Fruit fly (Drosophila melanogaster) whole organism, embryonic: ENCODE measurements around the gene CG4957.

ENCODE experiments used
- CG10431 ChIP-seq: fragments of 200-800 bp; sonication (Bioruptor generic); optimal IDR thresholded peaks from 3 replicates; lab custom pipeline; 2018; ENCODE audit warnings: missing biosample characterization, mild to moderate bottlenecking, missing genetic modification characterization
- CG11247 ChIP-seq: fragments of 200-800 bp; sonication (Bioruptor generic); IDR thresholded peaks from 2 replicates; pipeline ENCODE4 v1.3.6; 2022; ENCODE audit warnings: missing biosample characterization, missing genetic modification characterization
- CG12104 ChIP-seq: fragments of 200-800 bp; sonication (Bioruptor generic); optimal IDR thresholded peaks from 3 replicates; lab custom pipeline; 2016; ENCODE audit warnings: missing biosample characterization, missing genetic modification characterization
- CG13424 ChIP-seq: fragments of 200-800 bp; sonication (Bioruptor generic); optimal IDR thresholded peaks from 2 replicates; lab custom pipeline; 2019; ENCODE audit warnings: missing biosample characterization, mild to moderate bottlenecking, missing genetic modification characterization, moderate library complexity
- CG13624 ChIP-seq: fragments of 200-800 bp; sonication (Bioruptor generic); optimal IDR thresholded peaks from 2 replicates; lab custom pipeline; 2016; ENCODE audit warnings: missing biosample characterization, missing genetic modification characterization
- CG14860 ChIP-seq: fragments of 200-800 bp; sonication (Bioruptor generic); IDR thresholded peaks from 3 replicates; pipeline ENCODE4 v1.3.6; 2022; ENCODE audit warnings: missing biosample characterization, missing genetic modification characterization; ENCODE audit not compliant: partially characterized antibody
- CG17186 ChIP-seq: fragments of 200-800 bp; sonication (Bioruptor generic); optimal IDR thresholded peaks from 3 replicates; lab custom pipeline; 2017; ENCODE audit warnings: missing biosample characterization, missing genetic modification reagents, missing genetic modification characterization
- CG17568 ChIP-seq: fragments of 200-800 bp; sonication (Bioruptor generic); optimal IDR thresholded peaks from 2 replicates; lab custom pipeline; 2018; ENCODE audit warnings: missing biosample characterization, mild to moderate bottlenecking, missing genetic modification characterization, moderate library complexity
- CG17802 ChIP-seq: fragments of 200-800 bp; sonication (Bioruptor generic); optimal IDR thresholded peaks from 2 replicates; lab custom pipeline; 2018; ENCODE audit warnings: missing biosample characterization, mild to moderate bottlenecking, missing genetic modification characterization, moderate library complexity
- CG1832 ChIP-seq: fragments of 200-800 bp; sonication (Bioruptor generic); optimal IDR thresholded peaks from 2 replicates; lab custom pipeline; 2017; ENCODE audit warnings: missing biosample characterization, mild to moderate bottlenecking, missing genetic modification characterization, inconsistent platforms
- CG42726 ChIP-seq: fragments of 200-800 bp; sonication (Bioruptor generic); IDR thresholded peaks from 2 replicates; pipeline ENCODE4 v1.3.6; 2022; ENCODE audit warnings: missing biosample characterization, missing genetic modification characterization; ENCODE audit not compliant: partially characterized antibody
- CG6254 ChIP-seq: fragments of 200-800 bp; sonication (Bioruptor generic); optimal IDR thresholded peaks from 3 replicates; lab custom pipeline; 2017; ENCODE audit warnings: mild to moderate bottlenecking, missing biosample characterization, missing genetic modification reagents, missing genetic modification characterization
- CG6791 ChIP-seq: fragments of 200-800 bp; sonication (Bioruptor generic); IDR thresholded peaks from 3 replicates; pipeline ENCODE4 v1.3.6; 2022; ENCODE audit warnings: missing biosample characterization, missing genetic modification characterization; ENCODE audit not compliant: partially characterized antibody
- CG6813 ChIP-seq: fragments of 200-800 bp; sonication (Bioruptor generic); optimal IDR thresholded peaks from 2 replicates; lab custom pipeline; 2017; ENCODE audit warnings: missing biosample characterization, missing genetic modification characterization, mild to moderate bottlenecking, moderate library complexity, missing genetic modification reagents
- CG6854 ChIP-seq: fragments of 200-800 bp; sonication (Bioruptor generic); optimal IDR thresholded peaks from 3 replicates; lab custom pipeline; 2017; ENCODE audit warnings: missing biosample characterization, mild to moderate bottlenecking, missing genetic modification characterization
- CG7745 ChIP-seq: fragments of 200-800 bp; sonication (Bioruptor generic); optimal IDR thresholded peaks from 2 replicates; lab custom pipeline; 2018; ENCODE audit warnings: missing biosample characterization, mild to moderate bottlenecking, missing genetic modification characterization, moderate library complexity
- CG7987 ChIP-seq: fragments of 200-800 bp; sonication (Bioruptor generic); optimal IDR thresholded peaks from 2 replicates; lab custom pipeline; 2018; ENCODE audit warnings: missing biosample characterization, mild to moderate bottlenecking, missing genetic modification characterization, moderate library complexity
- CrebB ChIP-seq: fragments of 200-800 bp; sonication (Bioruptor generic); optimal IDR thresholded peaks from 3 replicates; lab custom pipeline; 2018; ENCODE audit warnings: missing biosample characterization, mild to moderate bottlenecking, missing genetic modification characterization
- D19A ChIP-seq: fragments of 200-800 bp; optimal IDR thresholded peaks from 3 replicates; lab custom pipeline; 2019; ENCODE audit warnings: missing biosample characterization, mild to moderate bottlenecking, missing genetic modification characterization, moderate library complexity
- Dbx ChIP-seq: fragments of 200-800 bp; sonication (Bioruptor generic); IDR thresholded peaks from 3 replicates; pipeline ENCODE4 v1.3.6; 2022; ENCODE audit warnings: missing biosample characterization, missing genetic modification characterization
- Dip2 ChIP-seq: fragments of 200-800 bp; sonication (Bioruptor generic); IDR thresholded peaks from 2 replicates; pipeline ENCODE4 v1.3.6; 2022; ENCODE audit warnings: missing biosample characterization, missing genetic modification characterization
- Hmr ChIP-seq: fragments of 200-800 bp; sonication (Bioruptor generic); optimal IDR thresholded peaks from 3 replicates; lab custom pipeline; 2017; ENCODE audit warnings: mild to moderate bottlenecking, missing biosample characterization, missing genetic modification reagents, missing genetic modification characterization
- Hr39 ChIP-seq: fragments of >200 bp; optimal IDR thresholded peaks from 2 replicates; lab custom pipeline; 2017
- Meics ChIP-seq: fragments of 200-800 bp; sonication (Bioruptor generic); optimal IDR thresholded peaks from 2 replicates; lab custom pipeline; 2017; ENCODE audit warnings: missing biosample characterization, mild to moderate bottlenecking, missing genetic modification characterization
- Pdp1 ChIP-seq, 2 experiments: fragments of 200-800 bp; sonication (Bioruptor generic); optimal IDR thresholded peaks; 3 replicates each; lab custom pipeline; 2016; ENCODE audit warnings: missing biosample characterization in 2 of 2, missing genetic modification characterization in 2 of 2, mild to moderate bottlenecking in 1 of 2, moderate library complexity in 1 of 2
- Sry-β ChIP-seq: fragments of 200-800 bp; sonication (Bioruptor generic); optimal IDR thresholded peaks from 2 replicates; lab custom pipeline; 2018; ENCODE audit warnings: missing biosample characterization, mild to moderate bottlenecking, missing genetic modification characterization, moderate library complexity
- Tbp ChIP-seq: fragments of >200 bp; optimal IDR thresholded peaks from 2 replicates; lab custom pipeline; 2018; ENCODE audit warnings: missing biosample characterization, missing genetic modification characterization
- ara ChIP-seq: fragments of 200-800 bp; sonication (Bioruptor generic); IDR thresholded peaks from 2 replicates; pipeline ENCODE4 v1.3.6; 2022; ENCODE audit warnings: missing biosample characterization, missing genetic modification characterization
- bbx ChIP-seq: fragments of 200-800 bp; sonication (Bioruptor generic); IDR thresholded peaks from 2 replicates; pipeline ENCODE4 v1.3.6; 2022; ENCODE audit warnings: missing biosample characterization, missing genetic modification characterization; ENCODE audit not compliant: partially characterized antibody
- chn ChIP-seq: fragments of 200-800 bp; sonication (Bioruptor generic); optimal IDR thresholded peaks from 2 replicates; lab custom pipeline; 2016; ENCODE audit warnings: missing biosample characterization, missing genetic modification characterization
- dysf ChIP-seq: fragments of 200-800 bp; sonication (Bioruptor generic); IDR thresholded peaks from 3 replicates; pipeline ENCODE4 v1.3.6; 2022; ENCODE audit warnings: missing biosample characterization, missing genetic modification characterization
- eve ChIP-seq, 2 experiments: fragments of >200 bp; optimal IDR thresholded peaks; 2 replicates each; lab custom pipeline; 2017; ENCODE audit warnings: missing biosample characterization in 2 of 2, missing genetic modification characterization in 2 of 2
- gfzf ChIP-seq: fragments of 200-800 bp; sonication (Bioruptor generic); optimal IDR thresholded peaks from 2 replicates; lab custom pipeline; 2016; ENCODE audit warnings: missing biosample characterization, mild to moderate bottlenecking, missing genetic modification characterization, moderate library complexity
- grau ChIP-seq: fragments of 200-800 bp; optimal IDR thresholded peaks from 3 replicates; lab custom pipeline; 2019; ENCODE audit warnings: missing biosample characterization, mild to moderate bottlenecking, missing genetic modification characterization, moderate library complexity
- hbn ChIP-seq: fragments of 200-800 bp; sonication (Bioruptor generic); IDR thresholded peaks from 2 replicates; pipeline ENCODE4 v1.3.6; 2022; ENCODE audit warnings: missing biosample characterization, missing genetic modification characterization; ENCODE audit not compliant: partially characterized antibody
- hkb ChIP-seq, 2 experiments: fragments of 200-800 bp in 1 of 2; fragments of >200 bp in 1 of 2; sonication (Bioruptor generic) in 1 of 2; IDR thresholded peaks in 1 of 2; optimal IDR thresholded peaks in 1 of 2; 2 replicates each; pipeline versions ENCODE4 v1.3.6 to Lab custom; 2017 to 2022; ENCODE audit warnings: missing biosample characterization in 1 of 2, missing genetic modification characterization in 1 of 2
- knrl ChIP-seq: fragments of 200-800 bp; sonication (Bioruptor generic); IDR thresholded peaks from 3 replicates; pipeline ENCODE4 v1.3.6; 2022; ENCODE audit warnings: missing biosample characterization, missing genetic modification characterization; ENCODE audit not compliant: partially characterized antibody
- lmd ChIP-seq: fragments of 200-800 bp; sonication (Bioruptor generic); IDR thresholded peaks from 2 replicates; pipeline ENCODE4 v1.3.6; 2022; ENCODE audit warnings: missing biosample characterization, missing genetic modification characterization
- org-1 ChIP-seq: fragments of 200-800 bp; sonication (Bioruptor generic); optimal IDR thresholded peaks from 2 replicates; lab custom pipeline; 2017; ENCODE audit warnings: missing biosample characterization, missing genetic modification characterization
- otp ChIP-seq: fragments of 200-800 bp; sonication (Bioruptor generic); IDR thresholded peaks from 3 replicates; pipeline ENCODE4, ENCODE4 v1.3.6; 2022; ENCODE audit warnings: missing biosample characterization, missing genetic modification characterization
- sc ChIP-seq, 3 experiments: fragments of >200 bp in 2 of 3; fragments of 200-800 bp in 1 of 3; sonication (Bioruptor generic) in 1 of 3; optimal IDR thresholded peaks; 2 replicates in 2 of 3; 3 replicates in 1 of 3; lab custom pipeline; 2017; ENCODE audit warnings: mild to moderate bottlenecking in 1 of 3, missing biosample characterization in 1 of 3, missing genetic modification characterization in 1 of 3, missing genetic modification reagents in 1 of 3
- slp2 ChIP-seq: fragments of 200-800 bp; sonication (Bioruptor generic); optimal IDR thresholded peaks from 2 replicates; lab custom pipeline; 2016; ENCODE audit warnings: missing biosample characterization, missing genetic modification characterization
- tll ChIP-seq, 2 experiments: fragments of 200-800 bp in 1 of 2; fragments of >200 bp in 1 of 2; sonication (Bioruptor generic) in 1 of 2; optimal IDR thresholded peaks; 2 replicates each; lab custom pipeline; 2017 to 2019; ENCODE audit warnings: missing biosample characterization in 2 of 2, missing genetic modification characterization in 2 of 2, mild to moderate bottlenecking in 1 of 2, moderate library complexity in 1 of 2
- unpg ChIP-seq: fragments of 200-800 bp; sonication (Bioruptor generic); optimal IDR thresholded peaks from 3 replicates; lab custom pipeline; 2018; ENCODE audit warnings: missing biosample characterization, mild to moderate bottlenecking, missing genetic modification characterization, moderate library complexity
- zen2 ChIP-seq: fragments of 200-800 bp; sonication (Bioruptor generic); IDR thresholded peaks from 3 replicates; pipeline ENCODE4 v1.3.6; 2022; ENCODE audit warnings: missing biosample characterization, missing genetic modification characterization; ENCODE audit not compliant: partially characterized antibody

CG4957 gene

dm6 chr2L:10278658-10279057 is 10.0 kb downstream of the CG4957 start, which contains the start of gene Utx (continued):
- no peak for TF ChIP-seq CG7987 (GFP tag; lab: Kevin White, UChicago)
- no peak for TF ChIP-seq CG13424 (tag; lab: Kevin White, UChicago)
- TF ChIP-seq D19A (tag; lab: Kevin White, UChicago), result no peak
- TF ChIP-seq CG10431 (GFP tag; lab: Kevin White, UChicago), result no peak
- TF ChIP-seq CG6854 (GFP tag; lab: Kevin White, UChicago), result no peak
- no peak for TF ChIP-seq unpg (GFP tag; lab: Kevin White, UChicago)
- no peak for TF ChIP-seq otp (GFP tag; lab: Robert Waterston, UW)
- TF ChIP-seq Sry-β, result no peak
- peak; percentile 23; the same call in 1 of the 3 replicates for TF ChIP-seq Dbx (GFP tag; lab: Robert Waterston, UW)
- no peak for TF ChIP-seq CG1832 (GFP tag; lab: Kevin White, UChicago)
- no peak for TF ChIP-seq Dip2 (GFP tag; lab: Robert Waterston, UW)
- no peak for TF ChIP-seq CG6254 (GFP tag; lab: Kevin White, UChicago)
- TF ChIP-seq bbx (GFP tag; lab: Robert Waterston, UW), result peak; percentile 87
- no peak for TF ChIP-seq org-1
- no peak for TF ChIP-seq dysf (GFP tag; lab: Robert Waterston, UW)
- no peak for TF ChIP-seq CG7745 (tag; lab: Kevin White, UChicago)
- no peak for TF ChIP-seq chn
- peak; percentile 91 for TF ChIP-seq CG42726 (GFP tag; lab: Robert Waterston, UW)
- TF ChIP-seq hbn, result peak; percentile 72
- peak; percentile 92 for TF ChIP-seq knrl
- TF ChIP-seq CG6791 (GFP tag; lab: Robert Waterston, UW), result peak; percentile 91
- TF ChIP-seq Pdp1 (GFP tag; optimal IDR thresholded peaks at IDR 0.05; lab: Kevin White, UChicago), result no peak
- peak; percentile 25 for TF ChIP-seq gfzf (GFP tag; lab: Kevin White, UChicago)
- no peak for TF ChIP-seq lmd (GFP tag; lab: Robert Waterston, UW)
- no peak for TF ChIP-seq tll (GFP tag; optimal IDR thresholded peaks at IDR 0.05; lab: Kevin White, UChicago)
- TF ChIP-seq sc (optimal IDR thresholded peaks at IDR 0.05; lab: Kevin White, UChicago), result no peak
- no peak for TF ChIP-seq sc (GFP tag; optimal IDR thresholded peaks at IDR 0.05; lab: Kevin White, UChicago)
- TF ChIP-seq hkb (optimal IDR thresholded peaks at IDR 0.05; lab: Kevin White, UChicago), result no peak
- 0 out of 2 replicates have a peak, but pooled peaks have one; percentile 18 for TF ChIP-seq hkb (GFP tag; IDR thresholded peaks at IDR 0.05; lab: Robert Waterston, UW)
- TF ChIP-seq Tbp (GFP tag; lab: Kevin White, UChicago), result no peak
- TF ChIP-seq grau (tag; lab: Kevin White, UChicago), result no peak
- no peak for TF ChIP-seq Hr39 (lab: Kevin White, UChicago)
- no peak for TF ChIP-seq Hmr (GFP tag; lab: Kevin White, UChicago)
- TF ChIP-seq eve (GFP tag; optimal IDR thresholded peaks at IDR 0.05; lab: Kevin White, UChicago), result no peak
- peak; percentile 5 for TF ChIP-seq CG13624 (GFP tag; lab: Kevin White, UChicago)
- TF ChIP-seq Meics, result no peak
- no peak for TF ChIP-seq slp2
- no peak for TF ChIP-seq CG11247 (GFP tag; lab: Robert Waterston, UW)

dm6 chr2L:10280772-10281171 is 12.1 kb downstream of the CG4957 start, which contains the start of gene CG34043:
TSS of gene CG34043 (minus strand) at chr2L:10280872.
- TF ChIP-seq CG12104 (GFP tag; lab: Kevin White, UChicago), result no peak
- TF ChIP-seq CG17568 (GFP tag; lab: Kevin White, UChicago), result no peak
- no peak for TF ChIP-seq ara (GFP tag; lab: Robert Waterston, UW)
- no peak for TF ChIP-seq CG6813 (GFP tag; lab: Kevin White, UChicago)
- TF ChIP-seq CG14860 (GFP tag; lab: Robert Waterston, UW), result no peak
- no peak for TF ChIP-seq CG17186 (GFP tag; lab: Kevin White, UChicago)
- no peak for TF ChIP-seq CG17802
- no peak for TF ChIP-seq CrebB (tag; lab: Kevin White, UChicago)
- no peak for TF ChIP-seq CG6854 (GFP tag; lab: Kevin White, UChicago)
- no peak for TF ChIP-seq zen2 (GFP tag; lab: Robert Waterston, UW)
- no peak for TF ChIP-seq Hmr (GFP tag; lab: Kevin White, UChicago)
- TF ChIP-seq, all 482 proteins: peak for 0
